Worm (Caenorhabditis elegans) whole organism, early embryonic: ENCODE data around the gene immp-2.
"Not testable (repeated sequence)": the region's sequence is repeated elsewhere in the genome, so short reads cannot be mapped to it uniquely, and the experiment has no call there.

Experiments used
- B0310.2 ChIP-seq: sonication (generic microtip); optimal IDR thresholded peaks from 2 replicates; lab custom pipeline; 2016; ENCODE audit warnings: mild to moderate bottlenecking, missing genetic modification characterization, missing compliant biosample characterization
- F13C5.2 ChIP-seq: sonication (generic microtip); optimal IDR thresholded peaks from 2 replicates; lab custom pipeline; 2017; ENCODE audit warnings: mild to moderate bottlenecking, missing genetic modification characterization, inconsistent platforms, missing compliant biosample characterization
- aly-1 ChIP-seq: sonication (generic microtip); optimal IDR thresholded peaks from 2 replicates; lab custom pipeline; 2016; ENCODE audit warnings: missing genetic modification characterization, missing compliant biosample characterization
- ama-1 ChIP-seq: fragments of 150-350 bp; optimal IDR thresholded peaks from 2 replicates; lab custom pipeline; 2014
- ceh-13 ChIP-seq: fragments of 200-800 bp; sonication (Bioruptor generic); optimal IDR thresholded peaks from 2 replicates; lab custom pipeline; 2018; ENCODE audit warnings: mild to moderate bottlenecking, missing genetic modification characterization, missing compliant biosample characterization
- ceh-36 ChIP-seq: sonication (generic microtip); optimal IDR thresholded peaks from 2 replicates; lab custom pipeline; 2016; ENCODE audit warnings: missing genetic modification characterization, inconsistent platforms, missing compliant biosample characterization
- ets-7 ChIP-seq: sonication (generic microtip); optimal IDR thresholded peaks from 2 replicates; lab custom pipeline; 2016; ENCODE audit warnings: missing genotype, missing genetic modification characterization, missing compliant biosample characterization
- flt-1 ChIP-seq: fragments of 200-800 bp; sonication (Bioruptor generic); IDR thresholded peaks from 2 replicates; pipeline ENCODE4 v1.3.6; 2022; ENCODE audit warnings: missing genetic modification characterization, missing compliant biosample characterization
- hmbx-1 ChIP-seq: sonication (generic microtip); optimal IDR thresholded peaks from 2 replicates; lab custom pipeline; 2016; ENCODE audit warnings: mild to moderate bottlenecking, missing genetic modification characterization, missing compliant biosample characterization
- hmg-4 ChIP-seq: fragments of 200-800 bp; sonication (Bioruptor generic); optimal IDR thresholded peaks from 2 replicates; lab custom pipeline; 2018; ENCODE audit warnings: mild to moderate bottlenecking, missing genetic modification characterization, missing compliant biosample characterization
- hnd-1 ChIP-seq: sonication (generic microtip); optimal IDR thresholded peaks from 2 replicates; lab custom pipeline; 2016; ENCODE audit warnings: missing genetic modification characterization, missing compliant biosample characterization
- pes-1 ChIP-seq: fragments of 200-800 bp; sonication (Bioruptor generic); IDR thresholded peaks from 2 replicates; pipeline ENCODE4 v1.3.6; 2022; ENCODE audit warnings: missing genetic modification reagents, missing genetic modification characterization, missing compliant biosample characterization
- scrt-1 ChIP-seq: fragments of 200-800 bp; sonication (Bioruptor generic); IDR thresholded peaks from 2 replicates; pipeline ENCODE4 v1.3.6; 2022; ENCODE audit warnings: missing genetic modification characterization, missing compliant biosample characterization
- sea-1 ChIP-seq: fragments of 200-800 bp; sonication (Bioruptor generic); conservative IDR thresholded peaks from 2 replicates; pipeline ENCODE4 v1.3.6; 2022; ENCODE audit warnings: missing genetic modification characterization, missing compliant biosample characterization
- tbx-11 ChIP-seq: fragments of 200-800 bp; sonication (Bioruptor generic); IDR thresholded peaks from 2 replicates; pipeline ENCODE4 v1.3.6; 2022; ENCODE audit warnings: missing genetic modification characterization, missing compliant biosample characterization
- tbx-37 ChIP-seq: fragments of 200-800 bp; sonication (Bioruptor generic); conservative IDR thresholded peaks from 2 replicates; pipeline ENCODE4 v1.3.6; 2022; ENCODE audit warnings: missing genetic modification reagents, missing genetic modification characterization, missing compliant biosample characterization
- tra-4 ChIP-seq: sonication (generic microtip); optimal IDR thresholded peaks from 2 replicates; lab custom pipeline; 2017; ENCODE audit warnings: missing genetic modification characterization, missing compliant biosample characterization

immp-2 gene

DNA sequence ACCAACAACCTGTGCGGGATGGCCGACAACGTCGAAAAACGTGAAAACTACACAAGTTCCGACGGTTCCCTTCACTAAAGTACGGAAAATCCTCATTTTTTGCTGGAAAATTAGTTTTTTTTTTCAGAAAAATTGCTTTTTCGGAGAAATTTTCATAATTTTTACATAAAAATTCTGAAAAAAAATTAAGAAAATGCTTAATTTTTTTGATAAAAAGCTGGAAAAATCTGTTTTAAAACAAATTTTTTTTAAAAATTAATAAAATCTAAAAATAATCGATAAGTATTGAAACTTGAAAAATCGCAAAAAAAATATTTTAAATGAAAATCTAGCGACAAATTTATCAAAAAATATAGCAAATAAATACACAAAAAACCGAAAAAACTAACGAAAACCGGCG, at the start of gene immp-2:
Gene immp-2 (minus strand): TSS at position 101 of the 400 bp plus-strand sequence.
- TF ChIP-seq hmg-4 (GFP tag; lab: Kevin White, UChicago), result no peak
- no peak for TF ChIP-seq ama-1 (lab: Kevin White, UChicago)
- TF ChIP-seq aly-1 (tag; lab: Kevin White, UChicago), result no peak
- TF ChIP-seq F13C5.2 (tag; lab: Kevin White, UChicago), result no peak
- TF ChIP-seq B0310.2 (tag; lab: Kevin White, UChicago), result no peak
- TF ChIP-seq flt-1 (GFP tag; lab: Robert Waterston, UW), result no peak
- TF ChIP-seq hmbx-1 (tag; lab: Kevin White, UChicago), result no peak

- no peak for TF ChIP-seq F13C5.2 (tag; lab: Kevin White, UChicago)
- TF ChIP-seq tbx-11 (GFP tag; lab: Robert Waterston, UW), result no peak
- TF ChIP-seq flt-1 (GFP tag; lab: Robert Waterston, UW), result no peak
- peak; percentile 40 for TF ChIP-seq tra-4 (tag; lab: Kevin White, UChicago)
- TF ChIP-seq hmbx-1 (tag; lab: Kevin White, UChicago), result no peak
These were observed 49.1 kb upstream of the immp-2 start, which contains the start of gene dcap-1 for ce11 chrIV:1054736-1055135. Gene dcap-1 (minus strand): TSS chrIV:1054794.

- no peak for TF ChIP-seq aly-1 (tag; lab: Kevin White, UChicago)
- TF ChIP-seq tra-4 (tag; lab: Kevin White, UChicago), result no peak
- no peak for TF ChIP-seq ama-1 (lab: Kevin White, UChicago)
- TF ChIP-seq F13C5.2 (tag; lab: Kevin White, UChicago), result no peak
- no peak for TF ChIP-seq tbx-11 (GFP tag; lab: Robert Waterston, UW)
- TF ChIP-seq ceh-36 (tag; lab: Kevin White, UChicago), result no peak
- no peak for TF ChIP-seq scrt-1 (GFP tag; lab: Robert Waterston, UW)
- TF ChIP-seq pes-1 (GFP tag; lab: Robert Waterston, UW), result no peak
- no peak for TF ChIP-seq hnd-1 (tag; lab: Kevin White, UChicago)
- no peak for TF ChIP-seq B0310.2 (tag; lab: Kevin White, UChicago)
- TF ChIP-seq hmg-4 (GFP tag; lab: Kevin White, UChicago), result no peak
- TF ChIP-seq sea-1 (GFP tag; lab: Robert Waterston, UW), result no peak
- no peak for TF ChIP-seq flt-1 (GFP tag; lab: Robert Waterston, UW)
- TF ChIP-seq ceh-13 (GFP tag; lab: Kevin White, UChicago), result no peak
- TF ChIP-seq tbx-37 (GFP tag; lab: Robert Waterston, UW), result no peak
- no peak for TF ChIP-seq hmbx-1 (tag; lab: Kevin White, UChicago)
- no peak for TF ChIP-seq ets-7 (tag; lab: Kevin White, UChicago)
These were observed 48.3 kb upstream of the immp-2 start for ce11 chrIV:1053989-1054388.

DNA sequence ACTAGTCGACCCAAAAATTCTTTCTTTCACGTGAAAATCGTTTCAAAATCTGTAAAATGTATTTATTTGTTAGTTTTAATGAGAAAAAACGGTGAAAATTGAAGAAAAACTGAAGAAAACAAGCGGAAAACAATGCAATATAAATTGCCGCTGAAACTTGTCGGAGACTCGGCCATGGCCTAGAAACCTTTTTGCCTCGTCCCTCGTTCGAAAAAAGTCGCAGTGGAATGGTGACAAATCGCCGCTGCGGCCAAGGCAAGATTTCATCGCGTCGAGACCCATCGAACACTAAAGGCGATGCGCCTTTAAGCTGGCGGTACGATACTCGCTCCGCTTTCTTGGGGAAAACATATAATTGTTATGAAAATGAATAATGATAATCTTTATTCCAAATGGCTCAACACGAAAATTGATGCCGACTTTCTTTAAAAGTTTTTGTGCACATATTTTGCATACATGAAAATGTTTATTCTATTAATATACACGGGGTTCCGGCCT, 46.0 kb upstream of the immp-2 start, which contains the start of gene Y55F3AM.21:
Gene Y55F3AM.21 (minus strand): TSS at position 51 of the 498 bp plus-strand sequence.
- not testable (repeated sequence) for TF ChIP-seq aly-1 (tag; lab: Kevin White, UChicago); scrt-1 (GFP tag; lab: Robert Waterston, UW); sea-1 (GFP tag; lab: Robert Waterston, UW)

- no peak for TF ChIP-seq hmbx-1 (tag; lab: Kevin White, UChicago)
- no peak for TF ChIP-seq aly-1 (tag; lab: Kevin White, UChicago)
- TF ChIP-seq ceh-13 (GFP tag; lab: Kevin White, UChicago), result no peak
- TF ChIP-seq tra-4 (tag; lab: Kevin White, UChicago), result no peak
- TF ChIP-seq ama-1 (lab: Kevin White, UChicago), result no peak
- no peak for TF ChIP-seq flt-1 (GFP tag; lab: Robert Waterston, UW)
- no peak for TF ChIP-seq scrt-1 (GFP tag; lab: Robert Waterston, UW)
- no peak for TF ChIP-seq pes-1 (GFP tag; lab: Robert Waterston, UW)
- no peak for TF ChIP-seq sea-1 (GFP tag; lab: Robert Waterston, UW)
- TF ChIP-seq ceh-36 (tag; lab: Kevin White, UChicago), result no peak
- TF ChIP-seq tbx-37 (GFP tag; lab: Robert Waterston, UW), result no peak
- TF ChIP-seq hnd-1 (tag; lab: Kevin White, UChicago), result no peak
These were observed 41.3 kb upstream of the immp-2 start for ce11 chrIV:1046996-1047395.

- TF ChIP-seq flt-1 (GFP tag; lab: Robert Waterston, UW) (no peak), ceh-13 (GFP tag; lab: Kevin White, UChicago) (no peak), aly-1 (tag; lab: Kevin White, UChicago) (no peak), tbx-37 (GFP tag; lab: Robert Waterston, UW) (no peak), hmg-4 (GFP tag; lab: Kevin White, UChicago) (no peak), scrt-1 (GFP tag; lab: Robert Waterston, UW) (no peak), B0310.2 (tag; lab: Kevin White, UChicago) (no peak), hmbx-1 (tag; lab: Kevin White, UChicago) (no peak), F13C5.2 (tag; lab: Kevin White, UChicago) (no peak), ama-1 (lab: Kevin White, UChicago) (no peak), pes-1 (GFP tag; lab: Robert Waterston, UW) (no peak), ceh-36 (tag; lab: Kevin White, UChicago) (no peak), sea-1 (GFP tag; lab: Robert Waterston, UW) (no peak), tbx-11 (GFP tag; lab: Robert Waterston, UW) (no peak), hnd-1 (tag; lab: Kevin White, UChicago) (no peak), ets-7 (tag; lab: Kevin White, UChicago) (no peak)
These were observed 40.0 kb upstream of the immp-2 start, which contains the start of gene srx-12 for ce11 chrIV:1045683-1046082. Gene srx-12 (plus strand): TSS chrIV:1045983.

DNA sequence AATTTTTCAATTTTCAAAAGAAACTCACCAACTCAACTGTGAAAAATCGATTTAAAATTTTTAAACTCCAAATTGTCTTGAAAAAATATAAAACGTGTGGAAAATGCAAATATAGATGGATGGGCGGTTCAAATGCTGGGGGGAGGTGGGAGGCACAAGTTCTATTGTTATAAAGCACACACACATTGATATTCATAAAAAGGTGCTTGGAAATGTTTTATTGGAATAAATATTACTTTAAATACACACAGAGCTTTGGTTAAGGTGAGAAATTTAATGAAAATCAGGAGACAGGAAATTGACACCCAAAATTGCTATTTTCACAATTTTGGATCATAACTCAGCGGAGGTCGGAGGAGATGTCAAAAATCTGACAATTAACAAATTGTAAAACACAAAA, 38.6 kb upstream of the immp-2 start, which contains the start of gene Y55F3AM.11:
Gene Y55F3AM.11 (minus strand): TSS at position 101 of the 400 bp plus-strand sequence.
- no peak for TF ChIP-seq hmg-4 (GFP tag; lab: Kevin White, UChicago)
- no peak for TF ChIP-seq B0310.2 (tag; lab: Kevin White, UChicago)
- no peak for TF ChIP-seq ama-1 (lab: Kevin White, UChicago)
- TF ChIP-seq ceh-13 (GFP tag; lab: Kevin White, UChicago), result no peak
- TF ChIP-seq ceh-36 (tag; lab: Kevin White, UChicago), result no peak
- TF ChIP-seq aly-1 (tag; lab: Kevin White, UChicago), result no peak
- no peak for TF ChIP-seq tbx-37 (GFP tag; lab: Robert Waterston, UW)
- no peak for TF ChIP-seq tra-4 (tag; lab: Kevin White, UChicago)
- no peak for TF ChIP-seq hmbx-1 (tag; lab: Kevin White, UChicago)
- no peak for TF ChIP-seq F13C5.2 (tag; lab: Kevin White, UChicago)
- no peak for TF ChIP-seq flt-1 (GFP tag; lab: Robert Waterston, UW)
- no peak for TF ChIP-seq sea-1 (GFP tag; lab: Robert Waterston, UW)
